Fruit fly (Drosophila melanogaster): ENCODE measurements around the gene CG32856.
A peak's percentile ranks its signal among the peaks of the same experiment; 100 is the strongest.

- TF ChIP-seq acj6 (GFP tag; optimal IDR thresholded peaks at IDR 0.05): no peak
- no peak for TF ChIP-seq Lpt (GFP tag; optimal IDR thresholded peaks at IDR 0.05)
- TF ChIP-seq Gug (GFP tag; IDR thresholded peaks at IDR 0.05): no peak
- TF ChIP-seq CG6854 (GFP tag; optimal IDR thresholded peaks at IDR 0.05): no peak
- TF ChIP-seq Hr39 (GFP tag; optimal IDR thresholded peaks at IDR 0.05): no peak
- TF ChIP-seq CG10669 (GFP tag; optimal IDR thresholded peaks at IDR 0.05): no peak
- peak; percentile 33 for TF ChIP-seq Eip78C (GFP tag)
- no peak for TF ChIP-seq spab (GFP tag; optimal IDR thresholded peaks at IDR 0.05)
- no peak for TF ChIP-seq Smox (GFP tag; optimal IDR thresholded peaks at IDR 0.05)
- no peak for TF ChIP-seq Ets96B (tag; optimal IDR thresholded peaks at IDR 0.05)
- no peak for TF ChIP-seq CG6163 (GFP tag; IDR thresholded peaks at IDR 0.05)
- TF ChIP-seq Hr4 (GFP tag; optimal IDR thresholded peaks at IDR 0.05): no peak
- no peak for TF ChIP-seq CG7368 (GFP tag; optimal IDR thresholded peaks at IDR 0.05)
- TF ChIP-seq Blimp-1 (GFP tag; optimal IDR thresholded peaks at IDR 0.05): no peak
These were observed 43.9 kb upstream of the CG32856 start, which contains the start of gene GATAe for dm6 chr3R:16009030-16009429.
